Worm (Caenorhabditis elegans): ENCODE results near the gene nop-1.

nop-1 gene

DNA sequence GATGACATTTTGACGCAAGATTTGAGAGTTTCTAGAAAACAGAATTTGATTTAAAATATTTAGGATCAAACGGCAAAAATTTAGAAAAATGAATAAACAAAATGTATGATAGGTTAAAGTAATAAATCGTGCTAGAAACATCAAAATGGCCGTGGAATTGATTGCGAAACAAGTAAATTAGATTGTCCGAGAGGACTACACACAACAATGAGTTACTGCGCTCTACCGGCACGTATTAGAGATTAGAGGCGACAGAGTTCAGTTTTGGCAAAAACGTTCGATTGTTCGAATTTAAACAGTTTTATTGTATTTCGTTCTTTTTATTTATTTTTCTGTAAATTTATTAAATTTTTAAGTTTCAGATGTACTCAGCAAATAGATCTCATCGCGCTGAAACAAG is 32.8 kb upstream of the nop-1 start, which contains the start of the genes dnc-2 and bcl-7:
TSS of gene dnc-2 (minus strand) at position 33 of the 400 bp plus-strand sequence.
TSS of gene bcl-7 (plus strand) at position 363 of the 400 bp plus-strand sequence.
- TF ChIP-seq ceh-16 (tag; optimal IDR thresholded peaks at IDR 0.05) = no peak
- peak; percentile 32 for TF ChIP-seq snpc-4 (tag; optimal IDR thresholded peaks at IDR 0.05)
- peak; percentile 39 for TF ChIP-seq sma-3 (GFP tag; optimal IDR thresholded peaks at IDR 0.05)
- peak; percentile 84 for TF ChIP-seq unc-55 (GFP tag; optimal IDR thresholded peaks at IDR 0.05)
- TF ChIP-seq lin-13 (GFP tag; optimal IDR thresholded peaks at IDR 0.05) = peak; percentile 41
- TF ChIP-seq gmeb-1 (tag; optimal IDR thresholded peaks at IDR 0.05) = peak; percentile 47
- peak; percentile 58 for TF ChIP-seq sma-9 (GFP tag; optimal IDR thresholded peaks at IDR 0.05)
- TF ChIP-seq sma-9 (tag; optimal IDR thresholded peaks at IDR 0.05) = no peak
- peak; percentile 85 for TF ChIP-seq C34F6.9 (tag; optimal IDR thresholded peaks at IDR 0.05)
- TF ChIP-seq F13H6.1 (tag; optimal IDR thresholded peaks at IDR 0.05) = peak; percentile 26
- TF ChIP-seq mab-5 (tag; optimal IDR thresholded peaks at IDR 0.05) = no peak
- TF ChIP-seq crh-2 (tag; optimal IDR thresholded peaks at IDR 0.05) = peak; percentile 54
- TF ChIP-seq mdl-1 (tag; optimal IDR thresholded peaks at IDR 0.05) = no peak
- peak; percentile 27 for TF ChIP-seq fos-1 (tag; optimal IDR thresholded peaks at IDR 0.05)
- TF ChIP-seq nhr-21 (tag; optimal IDR thresholded peaks at IDR 0.05) = peak; percentile 38
- TF ChIP-seq unc-39 (tag; optimal IDR thresholded peaks at IDR 0.05) = no peak
- TF ChIP-seq lsy-2 (tag; optimal IDR thresholded peaks at IDR 0.05) = peak; percentile 30 to 79
- TF ChIP-seq ztf-11 (tag; optimal IDR thresholded peaks at IDR 0.05) = no peak
- peak; percentile 60 for TF ChIP-seq nhr-25 (tag; optimal IDR thresholded peaks at IDR 0.05)
- peak; percentile 36 for TF ChIP-seq nhr-129 (tag; optimal IDR thresholded peaks at IDR 0.05)
- peak; percentile 17 for TF ChIP-seq lin-11 (tag; optimal IDR thresholded peaks at IDR 0.05)

ce11 chrIII:5930659-5931058 is 27.9 kb upstream of the nop-1 start:
- no peak for TF ChIP-seq R02D3.7 (tag; optimal IDR thresholded peaks at IDR 0.05)
- TF ChIP-seq lin-13 (GFP tag; optimal IDR thresholded peaks at IDR 0.05) = no peak
- TF ChIP-seq nhr-11 (tag; optimal IDR thresholded peaks at IDR 0.05) = no peak
- TF ChIP-seq ceh-16 (tag; optimal IDR thresholded peaks at IDR 0.05) = no peak
- peak in 1 of 2 experiments; percentile 40 for TF ChIP-seq lsy-2 (tag; optimal IDR thresholded peaks at IDR 0.05)
- TF ChIP-seq nhr-129 (tag; optimal IDR thresholded peaks at IDR 0.05) = peak; percentile 17
- TF ChIP-seq sem-4 (tag; optimal IDR thresholded peaks at IDR 0.05) = no peak
- TF ChIP-seq nhr-10 (tag; optimal IDR thresholded peaks at IDR 0.05) = no peak
- TF ChIP-seq ceh-82 (tag; optimal IDR thresholded peaks at IDR 0.05) = no peak
- TF ChIP-seq lin-39 (tag; optimal IDR thresholded peaks at IDR 0.05) = no peak
- peak; percentile 24 for TF ChIP-seq F13H6.1 (tag; optimal IDR thresholded peaks at IDR 0.05)
- peak; percentile 33 for TF ChIP-seq sma-9 (GFP tag; optimal IDR thresholded peaks at IDR 0.05)
- no peak for TF ChIP-seq sma-9 (tag; optimal IDR thresholded peaks at IDR 0.05)
- TF ChIP-seq sma-3 (GFP tag; optimal IDR thresholded peaks at IDR 0.05) = no peak
- no peak for TF ChIP-seq peb-1 (tag; optimal IDR thresholded peaks at IDR 0.05)

ce11 chrIII:5931433-5931994 is 27.0 kb upstream of the nop-1 start, which contains the start of gene EGAP1.5:
EGAP1.5 (plus strand) TSS chrIII:5931721.
- TF ChIP-seq F13H6.1 (tag; optimal IDR thresholded peaks at IDR 0.05) = peak; percentile 32
- TF ChIP-seq ama-1 (optimal IDR thresholded peaks at IDR 0.05) = no peak
- TF ChIP-seq R02D3.7 (tag; optimal IDR thresholded peaks at IDR 0.05) = no peak
- TF ChIP-seq unc-39 (tag; optimal IDR thresholded peaks at IDR 0.05) = no peak
- no peak for TF ChIP-seq aly-2 (tag; optimal IDR thresholded peaks at IDR 0.05)
- TF ChIP-seq mab-5 (tag; optimal IDR thresholded peaks at IDR 0.05) = no peak
- TF ChIP-seq sem-4 (tag; optimal IDR thresholded peaks at IDR 0.05) = no peak
- TF ChIP-seq nhr-77 (tag; optimal IDR thresholded peaks at IDR 0.05) = no peak
- TF ChIP-seq nhr-12 (tag; optimal IDR thresholded peaks at IDR 0.05) = no peak
- peak; percentile 31 for TF ChIP-seq nhr-129 (tag; optimal IDR thresholded peaks at IDR 0.05)
- TF ChIP-seq nhr-23 (tag; optimal IDR thresholded peaks at IDR 0.05) = no peak
- no peak for TF ChIP-seq blmp-1 (tag; optimal IDR thresholded peaks at IDR 0.05; ENCODE audit: insufficient read depth)

ce11 chrIII:5932853-5933252 is 25.7 kb upstream of the nop-1 start, which contains the start of gene zmp-1:
zmp-1 (minus strand) TSS chrIII:5932953.
- no peak for TF ChIP-seq sma-9 (GFP tag; optimal IDR thresholded peaks at IDR 0.05)
- TF ChIP-seq sma-9 (tag; optimal IDR thresholded peaks at IDR 0.05) = no peak
- TF ChIP-seq lin-11 (tag; optimal IDR thresholded peaks at IDR 0.05) = no peak
- no peak for TF ChIP-seq sem-4 (tag; optimal IDR thresholded peaks at IDR 0.05)
- TF ChIP-seq alr-1 (tag; optimal IDR thresholded peaks at IDR 0.05) = no peak
- TF ChIP-seq peb-1 (tag; optimal IDR thresholded peaks at IDR 0.05) = no peak
- TF ChIP-seq zag-1 (tag; optimal IDR thresholded peaks at IDR 0.05) = no peak
- no peak for TF ChIP-seq skn-1 (tag; optimal IDR thresholded peaks at IDR 0.05)
- TF ChIP-seq fos-1 (tag; optimal IDR thresholded peaks at IDR 0.05) = no peak

All from whole organism, L2 larva.